Worm (Caenorhabditis elegans) whole organism, midembryonic: ENCODE results near the gene pps-1.

Source experiments
- T22C8.4 ChIP-seq: fragments of 200-800 bp; sonication (Bioruptor generic); IDR thresholded peaks from 2 replicates; pipeline ENCODE4 v1.3.6; 2022; ENCODE audit warnings: missing genetic modification characterization, missing compliant biosample characterization
- cog-1 ChIP-seq: sonication (generic microtip); optimal IDR thresholded peaks from 2 replicates; lab custom pipeline; 2016; ENCODE audit warnings: missing genetic modification characterization, missing compliant biosample characterization
- flt-1 ChIP-seq: fragments of 200-800 bp; sonication (Bioruptor generic); IDR thresholded peaks from 2 replicates; pipeline ENCODE4 v1.3.6; 2022; ENCODE audit warnings: missing genetic modification characterization, missing compliant biosample characterization
- klf-2 ChIP-seq: fragments of 200-800 bp; sonication (Bioruptor generic); conservative IDR thresholded peaks from 2 replicates; pipeline ENCODE4 v1.3.6; 2022; ENCODE audit warnings: missing genetic modification reagents, missing genetic modification characterization, missing compliant biosample characterization
- med-1 ChIP-seq: sonication (generic microtip); optimal IDR thresholded peaks from 2 replicates; lab custom pipeline; 2017; ENCODE audit warnings: missing genetic modification characterization, mild to moderate bottlenecking, missing compliant biosample characterization, antibody characterized with exemption, missing genetic modification reagents; ENCODE audit not compliant: insufficient read depth
- ref-1 ChIP-seq: fragments of 200-800 bp; sonication (Bioruptor generic); conservative IDR thresholded peaks from 2 replicates; pipeline ENCODE4 v1.3.6; 2022; ENCODE audit warnings: missing genetic modification reagents, missing genetic modification characterization, missing compliant biosample characterization
- tab-1 ChIP-seq: fragments of 200-800 bp; sonication (Bioruptor generic); IDR thresholded peaks from 2 replicates; pipeline ENCODE4 v1.3.6; 2022; ENCODE audit warnings: missing genetic modification characterization, missing compliant biosample characterization
- ztf-23 ChIP-seq: fragments of 200-800 bp; sonication (Bioruptor generic); IDR thresholded peaks from 2 replicates; pipeline ENCODE4 v1.3.6; 2022; ENCODE audit warnings: missing genetic modification reagents, missing genetic modification characterization, missing compliant biosample characterization
- ztf-29 ChIP-seq: fragments of 200-800 bp; sonication (Bioruptor generic); IDR thresholded peaks from 2 replicates; pipeline ENCODE4 v1.3.6; 2022; ENCODE audit warnings: missing genetic modification reagents, missing genetic modification characterization, missing compliant biosample characterization

pps-1 gene

ce11 chrIV:10151439-10151997, 10.3 kb upstream of the pps-1 start, which contains the start of gene copg-1:
TSS of gene copg-1 (plus strand) at chrIV:10151947.
- TF ChIP-seq ref-1 (no peak), flt-1 (GFP tag; lab: Robert Waterston, UW) (no peak), klf-2 (GFP tag; lab: Robert Waterston, UW) (no peak), cog-1 (tag; lab: Kevin White, UChicago) (no peak), tab-1 (no peak), med-1 (GFP tag; lab: Kevin White, UChicago) (no peak), ztf-29 (GFP tag; lab: Robert Waterston, UW) (no peak), T22C8.4 (no peak), ztf-23 (GFP tag; lab: Robert Waterston, UW) (no peak)

ce11 chrIV:10153479-10153878, 8.3 kb upstream of the pps-1 start:
- TF ChIP-seq ref-1 (no peak), flt-1 (GFP tag; lab: Robert Waterston, UW) (no peak), ztf-23 (GFP tag; lab: Robert Waterston, UW) (no peak), tab-1 (no peak), klf-2 (GFP tag; lab: Robert Waterston, UW) (no peak), ztf-29 (GFP tag; lab: Robert Waterston, UW) (no peak), med-1 (GFP tag; lab: Kevin White, UChicago) (no peak), cog-1 (tag; lab: Kevin White, UChicago) (no peak), T22C8.4 (no peak)

ce11 chrIV:10155475-10155874, 6.3 kb upstream of the pps-1 start, which contains the start of gene ttr-54:
TSS of gene ttr-54 (plus strand) at chrIV:10155775.
- TF ChIP-seq med-1 (GFP tag; lab: Kevin White, UChicago): no peak
- no peak for TF ChIP-seq flt-1 (GFP tag; lab: Robert Waterston, UW)
- TF ChIP-seq ref-1: no peak
- TF ChIP-seq T22C8.4: no peak
- TF ChIP-seq ztf-29 (GFP tag; lab: Robert Waterston, UW): no peak
- no peak for TF ChIP-seq ztf-23 (GFP tag; lab: Robert Waterston, UW)
- TF ChIP-seq cog-1 (tag; lab: Kevin White, UChicago): no peak
- no peak for TF ChIP-seq tab-1
- no peak for TF ChIP-seq klf-2 (GFP tag; lab: Robert Waterston, UW)

- TF ChIP-seq tab-1: no peak
- TF ChIP-seq ztf-29 (GFP tag; lab: Robert Waterston, UW): no peak
- TF ChIP-seq cog-1 (tag; lab: Kevin White, UChicago): no peak
- TF ChIP-seq klf-2 (GFP tag; lab: Robert Waterston, UW): no peak
- no peak for TF ChIP-seq T22C8.4
- TF ChIP-seq ref-1: no peak
- TF ChIP-seq ztf-23 (GFP tag; lab: Robert Waterston, UW): no peak
- no peak for TF ChIP-seq flt-1 (GFP tag; lab: Robert Waterston, UW)
- no peak for TF ChIP-seq med-1 (GFP tag; lab: Kevin White, UChicago)
Observed at ce11 chrIV:10157034-10157433, 4.8 kb upstream of the pps-1 start.

ce11 chrIV:10157489-10158088, 4.2 kb upstream of the pps-1 start, which contains the start of gene ttr-53:
TSS of gene ttr-53 (plus strand) at chrIV:10158038.
- TF ChIP-seq T22C8.4 (no peak), cog-1 (tag; lab: Kevin White, UChicago) (no peak), flt-1 (GFP tag; lab: Robert Waterston, UW) (no peak), ref-1 (no peak), tab-1 (no peak), klf-2 (GFP tag; lab: Robert Waterston, UW) (no peak), ztf-23 (GFP tag; lab: Robert Waterston, UW) (no peak), ztf-29 (GFP tag; lab: Robert Waterston, UW) (no peak), med-1 (GFP tag; lab: Kevin White, UChicago) (no peak)

ce11 chrIV:10164086-10164485, 2.3 kb downstream of the pps-1 start:
- TF ChIP-seq ref-1 (no peak), tab-1 (no peak), med-1 (GFP tag; lab: Kevin White, UChicago) (no peak), flt-1 (GFP tag; lab: Robert Waterston, UW) (0 out of 2 replicates have a peak, but pooled peaks have one; percentile 12), T22C8.4 (no peak), klf-2 (GFP tag; lab: Robert Waterston, UW) (no peak)

ce11 chrIV:10170808-10171207, 9.0 kb downstream of the pps-1 start:
- no peak for TF ChIP-seq tab-1
- TF ChIP-seq T22C8.4: no peak
- no peak for TF ChIP-seq ref-1
- TF ChIP-seq cog-1 (tag; lab: Kevin White, UChicago): no peak
- no peak for TF ChIP-seq med-1 (GFP tag; lab: Kevin White, UChicago)
- TF ChIP-seq ztf-23 (GFP tag; lab: Robert Waterston, UW): no peak
- no peak for TF ChIP-seq klf-2 (GFP tag; lab: Robert Waterston, UW)
- TF ChIP-seq ztf-29 (GFP tag; lab: Robert Waterston, UW): no peak

- TF ChIP-seq T22C8.4 (no peak), tab-1 (no peak), flt-1 (GFP tag; lab: Robert Waterston, UW) (no peak), ref-1 (no peak), ztf-23 (GFP tag; lab: Robert Waterston, UW) (no peak), med-1 (GFP tag; lab: Kevin White, UChicago) (no peak), klf-2 (GFP tag; lab: Robert Waterston, UW) (no peak), cog-1 (tag; lab: Kevin White, UChicago) (no peak), ztf-29 (GFP tag; lab: Robert Waterston, UW) (no peak)
Observed at ce11 chrIV:10174328-10174727, 12.5 kb downstream of the pps-1 start, which contains the start of gene pxf-1. TSS of gene pxf-1 (minus strand) at chrIV:10174341.

ce11 chrIV:10174932-10175732, 13.3 kb downstream of the pps-1 start:
- peak; percentile 73 for TF ChIP-seq T22C8.4
- TF ChIP-seq tab-1: 0 out of 2 replicates have a peak, but pooled peaks have one; percentile 45
- TF ChIP-seq cog-1 (tag; lab: Kevin White, UChicago): peak; percentile 2
- TF ChIP-seq ztf-23 (GFP tag; lab: Robert Waterston, UW): peak; percentile 55; the same call in 1 of the 2 replicates
- no peak for TF ChIP-seq ref-1
